Worm (Caenorhabditis elegans) whole organism, midembryonic: ENCODE data around the gene F02C12.1.

Experiments used
- T22C8.4 ChIP-seq: fragments of 200-800 bp; sonication (Bioruptor generic); IDR thresholded peaks from 2 replicates; pipeline ENCODE4 v1.3.6; 2022; ENCODE audit warnings: missing genetic modification characterization, missing compliant biosample characterization
- cog-1 ChIP-seq: sonication (generic microtip); optimal IDR thresholded peaks from 2 replicates; lab custom pipeline; 2016; ENCODE audit warnings: missing genetic modification characterization, missing compliant biosample characterization
- flt-1 ChIP-seq: fragments of 200-800 bp; sonication (Bioruptor generic); IDR thresholded peaks from 2 replicates; pipeline ENCODE4 v1.3.6; 2022; ENCODE audit warnings: missing genetic modification characterization, missing compliant biosample characterization
- klf-2 ChIP-seq: fragments of 200-800 bp; sonication (Bioruptor generic); conservative IDR thresholded peaks from 2 replicates; pipeline ENCODE4 v1.3.6; 2022; ENCODE audit warnings: missing genetic modification reagents, missing genetic modification characterization, missing compliant biosample characterization
- med-1 ChIP-seq: sonication (generic microtip); optimal IDR thresholded peaks from 2 replicates; lab custom pipeline; 2017; ENCODE audit warnings: missing genetic modification characterization, mild to moderate bottlenecking, missing compliant biosample characterization, antibody characterized with exemption, missing genetic modification reagents; ENCODE audit not compliant: insufficient read depth
- ref-1 ChIP-seq: fragments of 200-800 bp; sonication (Bioruptor generic); conservative IDR thresholded peaks from 2 replicates; pipeline ENCODE4 v1.3.6; 2022; ENCODE audit warnings: missing genetic modification reagents, missing genetic modification characterization, missing compliant biosample characterization
- tab-1 ChIP-seq: fragments of 200-800 bp; sonication (Bioruptor generic); IDR thresholded peaks from 2 replicates; pipeline ENCODE4 v1.3.6; 2022; ENCODE audit warnings: missing genetic modification characterization, missing compliant biosample characterization
- ztf-23 ChIP-seq: fragments of 200-800 bp; sonication (Bioruptor generic); IDR thresholded peaks from 2 replicates; pipeline ENCODE4 v1.3.6; 2022; ENCODE audit warnings: missing genetic modification reagents, missing genetic modification characterization, missing compliant biosample characterization
- ztf-29 ChIP-seq: fragments of 200-800 bp; sonication (Bioruptor generic); IDR thresholded peaks from 2 replicates; pipeline ENCODE4 v1.3.6; 2022; ENCODE audit warnings: missing genetic modification reagents, missing genetic modification characterization, missing compliant biosample characterization

Gene F02C12.1

ce11 chrX:13364897-13365296 is 37.0 kb upstream of the F02C12.1 start, which contains the start of gene C49F8.1:
C49F8.1 (minus strand) TSS chrX:13364997.
- no peak for TF ChIP-seq cog-1 (tag; lab: Kevin White, UChicago)

- no peak for TF ChIP-seq med-1
- TF ChIP-seq flt-1 (GFP tag; lab: Robert Waterston, UW) = no peak
- TF ChIP-seq klf-2 (GFP tag; lab: Robert Waterston, UW) = no peak
- TF ChIP-seq cog-1 (tag; lab: Kevin White, UChicago) = no peak
- TF ChIP-seq tab-1 (GFP tag; lab: Robert Waterston, UW) = no peak
- no peak for TF ChIP-seq ztf-29 (GFP tag; lab: Robert Waterston, UW)
- no peak for TF ChIP-seq T22C8.4
- no peak for TF ChIP-seq ref-1 (GFP tag; lab: Robert Waterston, UW)
- no peak for TF ChIP-seq ztf-23 (GFP tag; lab: Robert Waterston, UW)
These were observed 34.9 kb upstream of the F02C12.1 start for ce11 chrX:13366955-13367354.

ce11 chrX:13368283-13368682 is 33.6 kb upstream of the F02C12.1 start:
- TF ChIP-seq med-1 (no peak), ztf-23 (GFP tag; lab: Robert Waterston, UW) (no peak), klf-2 (GFP tag; lab: Robert Waterston, UW) (no peak), T22C8.4 (no peak), tab-1 (GFP tag; lab: Robert Waterston, UW) (no peak), ztf-29 (GFP tag; lab: Robert Waterston, UW) (no peak), cog-1 (tag; lab: Kevin White, UChicago) (no peak), flt-1 (GFP tag; lab: Robert Waterston, UW) (no peak), ref-1 (GFP tag; lab: Robert Waterston, UW) (no peak)

- TF ChIP-seq klf-2 (GFP tag; lab: Robert Waterston, UW) = no peak
- no peak for TF ChIP-seq ztf-23 (GFP tag; lab: Robert Waterston, UW)
- no peak for TF ChIP-seq ref-1 (GFP tag; lab: Robert Waterston, UW)
- TF ChIP-seq tab-1 (GFP tag; lab: Robert Waterston, UW) = no peak
- TF ChIP-seq ztf-29 (GFP tag; lab: Robert Waterston, UW) = no peak
- TF ChIP-seq cog-1 (tag; lab: Kevin White, UChicago) = no peak
- no peak for TF ChIP-seq flt-1 (GFP tag; lab: Robert Waterston, UW)
- no peak for TF ChIP-seq med-1
- TF ChIP-seq T22C8.4 = no peak
These were observed 25.7 kb upstream of the F02C12.1 start for ce11 chrX:13376185-13376584.

- TF ChIP-seq klf-2 (GFP tag; lab: Robert Waterston, UW) (no peak), cog-1 (tag; lab: Kevin White, UChicago) (no peak), med-1 (no peak), ref-1 (GFP tag; lab: Robert Waterston, UW) (no peak), T22C8.4 (no peak), flt-1 (GFP tag; lab: Robert Waterston, UW) (no peak), ztf-29 (GFP tag; lab: Robert Waterston, UW) (no peak), tab-1 (GFP tag; lab: Robert Waterston, UW) (no peak), ztf-23 (GFP tag; lab: Robert Waterston, UW) (no peak)
These were observed 25.0 kb upstream of the F02C12.1 start, which contains the start of the genes C49F8.14 and gem-1 for ce11 chrX:13376851-13377250. C49F8.14 (minus strand) TSS chrX:13376949. gem-1 (minus strand) TSS chrX:13376992.

ce11 chrX:13379072-13379471 is 22.8 kb upstream of the F02C12.1 start:
- no peak for TF ChIP-seq flt-1 (GFP tag; lab: Robert Waterston, UW)
- TF ChIP-seq med-1 = no peak
- no peak for TF ChIP-seq ztf-23 (GFP tag; lab: Robert Waterston, UW)
- TF ChIP-seq tab-1 (GFP tag; lab: Robert Waterston, UW) = no peak
- no peak for TF ChIP-seq cog-1 (tag; lab: Kevin White, UChicago)
- no peak for TF ChIP-seq T22C8.4
- TF ChIP-seq klf-2 (GFP tag; lab: Robert Waterston, UW) = no peak
- TF ChIP-seq ztf-29 (GFP tag; lab: Robert Waterston, UW) = no peak
- TF ChIP-seq ref-1 (GFP tag; lab: Robert Waterston, UW) = no peak

- TF ChIP-seq flt-1 (GFP tag; lab: Robert Waterston, UW) (no peak), med-1 (no peak), tab-1 (GFP tag; lab: Robert Waterston, UW) (no peak), klf-2 (GFP tag; lab: Robert Waterston, UW) (no peak), ref-1 (GFP tag; lab: Robert Waterston, UW) (no peak), ztf-23 (GFP tag; lab: Robert Waterston, UW) (no peak), cog-1 (tag; lab: Kevin White, UChicago) (no peak), T22C8.4 (no peak), ztf-29 (GFP tag; lab: Robert Waterston, UW) (no peak)
These were observed 20.7 kb upstream of the F02C12.1 start for ce11 chrX:13380988-13381742.

ce11 chrX:13383273-13383672 is 18.6 kb upstream of the F02C12.1 start:
- TF ChIP-seq cog-1 (tag; lab: Kevin White, UChicago) (no peak), flt-1 (GFP tag; lab: Robert Waterston, UW) (no peak), ztf-23 (GFP tag; lab: Robert Waterston, UW) (no peak), ztf-29 (GFP tag; lab: Robert Waterston, UW) (no peak), klf-2 (GFP tag; lab: Robert Waterston, UW) (no peak), tab-1 (GFP tag; lab: Robert Waterston, UW) (no peak), ref-1 (GFP tag; lab: Robert Waterston, UW) (no peak), med-1 (no peak), T22C8.4 (no peak)

- no peak for TF ChIP-seq ztf-29 (GFP tag; lab: Robert Waterston, UW)
- no peak for TF ChIP-seq ztf-23 (GFP tag; lab: Robert Waterston, UW)
- no peak for TF ChIP-seq T22C8.4
- TF ChIP-seq flt-1 (GFP tag; lab: Robert Waterston, UW) = no peak
- TF ChIP-seq cog-1 (tag; lab: Kevin White, UChicago) = no peak
- no peak for TF ChIP-seq tab-1 (GFP tag; lab: Robert Waterston, UW)
- no peak for TF ChIP-seq med-1
- TF ChIP-seq klf-2 (GFP tag; lab: Robert Waterston, UW) = no peak
- TF ChIP-seq ref-1 (GFP tag; lab: Robert Waterston, UW) = no peak
These were observed 17.1 kb upstream of the F02C12.1 start for ce11 chrX:13384743-13385142.
